Worm (Caenorhabditis elegans): ENCODE measurements around the gene T04A8.18.

T04A8.18 gene

ce11 chrIII:4689595-4689994 lies 19.4 kb upstream of the T04A8.18 start (continued):
- TF ChIP-seq madf-6 (GFP tag; IDR thresholded peaks at IDR 0.05): peak; percentile 74; the same call in 1 of the 2 replicates
- no peak for TF ChIP-seq nhr-179 (tag; optimal IDR thresholded peaks at IDR 0.05)
- peak; percentile 98 for TF ChIP-seq tbp1 (GFP tag; optimal IDR thresholded peaks at IDR 0.05)
- TF ChIP-seq efl-1 (GFP tag; optimal IDR thresholded peaks at IDR 0.05): peak; percentile 40
- TF ChIP-seq cebp-1 (GFP tag; IDR thresholded peaks at IDR 0.05): peak; percentile 50; the same call in 1 of the 2 replicates
- TF ChIP-seq cebp-1 (tag; optimal IDR thresholded peaks at IDR 0.05): no peak
- peak; percentile 86 for TF ChIP-seq D2030.7 (GFP tag; IDR thresholded peaks at IDR 0.05)
- TF ChIP-seq madf-10 (tag; optimal IDR thresholded peaks at IDR 0.05): peak; percentile 74
- no peak for TF ChIP-seq C06A6.2 (GFP tag; conservative IDR thresholded peaks at IDR 0.05)
- TF ChIP-seq fkh-3 (tag; optimal IDR thresholded peaks at IDR 0.05): no peak
- TF ChIP-seq Y53F4B.3 (GFP tag; IDR thresholded peaks at IDR 0.05): peak; percentile 74; the same call in 1 of the 2 replicates
- TF ChIP-seq hlh-12 (tag; optimal IDR thresholded peaks at IDR 0.05): peak; percentile 88
- TF ChIP-seq let-526 (GFP tag; IDR thresholded peaks at IDR 0.05): peak; percentile 74; the same call in 1 of the 2 replicates
- no peak for TF ChIP-seq aptf-2 (GFP tag; conservative IDR thresholded peaks at IDR 0.05)
- TF ChIP-seq B0035.1 (tag; optimal IDR thresholded peaks at IDR 0.05): peak; percentile 17
- 0 out of 2 replicates have a peak, but pooled peaks have one; percentile 28 for TF ChIP-seq ceh-100 (GFP tag; IDR thresholded peaks at IDR 0.05)
- no peak for TF ChIP-seq dpl-1 (GFP tag; optimal IDR thresholded peaks at IDR 0.05)
- TF ChIP-seq ztf-3 (GFP tag; optimal IDR thresholded peaks at IDR 0.05): peak; percentile 36
- no peak for TF ChIP-seq lin-40 (tag; optimal IDR thresholded peaks at IDR 0.05)
- TF ChIP-seq ztf-28 (GFP tag; IDR thresholded peaks at IDR 0.05): peak; percentile 91
- TF ChIP-seq atf-7 (tag; optimal IDR thresholded peaks at IDR 0.05): peak; percentile 69
- TF ChIP-seq ceh-91 (GFP tag; IDR thresholded peaks at IDR 0.05): 0 out of 2 replicates have a peak, but pooled peaks have one; percentile 26
- TF ChIP-seq nhr-27 (tag; optimal IDR thresholded peaks at IDR 0.05): no peak
- TF ChIP-seq nfya-2 (GFP tag; IDR thresholded peaks at IDR 0.05): no peak
- peak; percentile 88; the same call in 1 of the 2 replicates for TF ChIP-seq ztf-25 (GFP tag; IDR thresholded peaks at IDR 0.05)
- TF ChIP-seq zfh-2 (GFP tag; conservative IDR thresholded peaks at IDR 0.05): no peak
- peak; percentile 70 for TF ChIP-seq lsy-27 (tag; optimal IDR thresholded peaks at IDR 0.05; ENCODE audit: borderline replicate concordance, insufficient read depth)
- TF ChIP-seq ekl-4 (GFP tag; IDR thresholded peaks at IDR 0.05): peak; percentile 81
- peak; percentile 26 for TF ChIP-seq unc-62 (GFP tag; optimal IDR thresholded peaks at IDR 0.05)
- TF ChIP-seq madf-3 (GFP tag; IDR thresholded peaks at IDR 0.05): no peak
- 0 out of 2 replicates have a peak, but pooled peaks have one; percentile 63 for TF ChIP-seq Y95B8A.8 (GFP tag; IDR thresholded peaks at IDR 0.05)
- peak; percentile 87 for TF ChIP-seq sptf-2 (GFP tag; optimal IDR thresholded peaks at IDR 0.05)
- TF ChIP-seq chd-7 (tag; optimal IDR thresholded peaks at IDR 0.05): peak; percentile 90
- TF ChIP-seq T07F8.4 (tag; optimal IDR thresholded peaks at IDR 0.05): peak; percentile 87
- TF ChIP-seq attf-5 (GFP tag; optimal IDR thresholded peaks at IDR 0.05): peak; percentile 81
- peak; percentile 71 for TF ChIP-seq tlf-1 (GFP tag; optimal IDR thresholded peaks at IDR 0.05)
- TF ChIP-seq C17E4.6 (GFP tag; IDR thresholded peaks at IDR 0.05): no peak
- 0 out of 2 replicates have a peak, but pooled peaks have one; percentile 45 for TF ChIP-seq Y56A3A.18 (GFP tag; IDR thresholded peaks at IDR 0.05)
- TF ChIP-seq Y79H2A.3 (GFP tag; conservative IDR thresholded peaks at IDR 0.05): 0 out of 2 replicates have a peak, but pooled peaks have one; percentile 44
- peak in 1 of 3 experiments; percentile 75 for TF ChIP-seq lin-35 (GFP tag; optimal IDR thresholded peaks at IDR 0.05)
- 0 out of 2 replicates have a peak, but pooled peaks have one; percentile 55 for TF ChIP-seq nhr-120 (GFP tag; IDR thresholded peaks at IDR 0.05)
- peak; percentile 88 for TF ChIP-seq ceh-27 (GFP tag; optimal IDR thresholded peaks at IDR 0.05)
- TF ChIP-seq hrde-1 (tag; optimal IDR thresholded peaks at IDR 0.05; ENCODE audit: borderline replicate concordance): peak; percentile 86
- peak; percentile 71 for TF ChIP-seq hmg-1.2 (GFP tag; IDR thresholded peaks at IDR 0.05)
- TF ChIP-seq cebp-2 (GFP tag; IDR thresholded peaks at IDR 0.05): peak; percentile 96
- TF ChIP-seq T26A5.8 (tag; optimal IDR thresholded peaks at IDR 0.05): peak; percentile 79
- TF ChIP-seq lin-54 (GFP tag; optimal IDR thresholded peaks at IDR 0.05): peak; percentile 77
- TF ChIP-seq dpff-1 (tag; optimal IDR thresholded peaks at IDR 0.05): no peak
